Worm (Caenorhabditis elegans) whole organism, L1 larva: Measurements from ENCODE around the gene fbxc-7.

ENCODE experiments used
- C04F5.9 ChIP-seq: sonication (generic microtip); optimal IDR thresholded peaks from 2 replicates; lab custom pipeline; 2016; ENCODE audit warnings: missing genetic modification characterization, missing compliant biosample characterization
- C34B4.2 ChIP-seq: sonication (generic microtip); optimal IDR thresholded peaks from 2 replicates; lab custom pipeline; 2017; ENCODE audit warnings: mild to moderate bottlenecking, missing genetic modification characterization, missing compliant biosample characterization
- Y116A8C.19 ChIP-seq: sonication (generic microtip); optimal IDR thresholded peaks from 2 replicates; lab custom pipeline; 2016; ENCODE audit warnings: missing compliant biosample characterization, missing genetic modification characterization, borderline replicate concordance
- aha-1 ChIP-seq: fragments of 150-350 bp; optimal IDR thresholded peaks from 2 replicates; lab custom pipeline; 2014; ENCODE audit warnings: missing biosample characterization, missing genetic modification characterization
- alr-1 ChIP-seq: fragments of 200-800 bp; sonication (Bioruptor generic); optimal IDR thresholded peaks from 2 replicates; lab custom pipeline; 2018; ENCODE audit warnings: borderline replicate concordance, mild to moderate bottlenecking, missing genetic modification characterization, missing compliant biosample characterization
- ama-1 ChIP-seq: fragments of 150-350 bp; optimal IDR thresholded peaks from 2 replicates; lab custom pipeline; 2014
- ceh-63 ChIP-seq: fragments of 200-800 bp; sonication (Bioruptor generic); optimal IDR thresholded peaks from 2 replicates; lab custom pipeline; 2018; ENCODE audit warnings: mild to moderate bottlenecking, missing genetic modification characterization, missing compliant biosample characterization
- ceh-82 ChIP-seq, 3 experiments: fragments of 150-350 bp in 1 of 3; sonication (generic microtip) in 2 of 3; optimal IDR thresholded peaks; 2 replicates each; lab custom pipeline; 2014 to 2017; ENCODE audit warnings: missing biosample characterization in 3 of 3, missing genetic modification characterization in 3 of 3
- dsc-1 ChIP-seq: sonication (generic microtip); optimal IDR thresholded peaks from 2 replicates; lab custom pipeline; 2016; ENCODE audit warnings: mild to moderate bottlenecking, missing genetic modification characterization, missing compliant biosample characterization
- efl-1 ChIP-seq, 4 experiments: fragments of 150-350 bp; optimal IDR thresholded peaks in 3 of 4; peaks in 1 of 4; 1 replicate in 1 of 4; 2 replicates in 3 of 4; lab custom pipeline; 2014; ENCODE audit warnings: missing biosample characterization in 2 of 4, missing genetic modification characterization in 2 of 4, missing genetic modification reagents in 2 of 4
- efl-3 ChIP-seq: fragments of 200-800 bp; sonication (Bioruptor generic); optimal IDR thresholded peaks from 2 replicates; lab custom pipeline; 2018; ENCODE audit warnings: mild to moderate bottlenecking, missing genetic modification characterization, missing compliant biosample characterization
- elt-2 ChIP-seq: sonication (generic microtip); optimal IDR thresholded peaks from 2 replicates; lab custom pipeline; 2016; ENCODE audit warnings: missing genetic modification characterization, mild to moderate bottlenecking, inconsistent platforms, missing compliant biosample characterization, missing genetic modification reagents
- fkh-8 ChIP-seq: sonication (generic microtip); optimal IDR thresholded peaks from 2 replicates; lab custom pipeline; 2016; ENCODE audit warnings: mild to moderate bottlenecking, missing genetic modification characterization, missing compliant biosample characterization
- hlh-17 ChIP-seq: fragments of 200-800 bp; sonication (Bioruptor generic); optimal IDR thresholded peaks from 2 replicates; lab custom pipeline; 2018; ENCODE audit warnings: missing genetic modification characterization, mild to moderate bottlenecking, missing compliant biosample characterization, moderate library complexity, borderline replicate concordance
- hpl-2 ChIP-seq: fragments of 150-350 bp; optimal IDR thresholded peaks from 2 replicates; lab custom pipeline; 2014; ENCODE audit warnings: missing biosample characterization, missing genetic modification reagents, missing genetic modification characterization
- irx-1 ChIP-seq: sonication (generic microtip); optimal IDR thresholded peaks from 2 replicates; lab custom pipeline; 2016; ENCODE audit warnings: missing genetic modification characterization, missing compliant biosample characterization
- lin-14 ChIP-seq: fragments of 200-800 bp; sonication (Bioruptor generic); optimal IDR thresholded peaks from 2 replicates; lab custom pipeline; 2018; ENCODE audit warnings: mild to moderate bottlenecking, missing genetic modification characterization, moderate library complexity, missing compliant biosample characterization
- lin-35 ChIP-seq, 2 experiments: fragments of 150-350 bp; optimal IDR thresholded peaks; 2 replicates each; lab custom pipeline; 2014; ENCODE audit warnings: missing biosample characterization in 2 of 2, missing genetic modification characterization in 2 of 2, missing genetic modification reagents in 2 of 2
- lsy-2 ChIP-seq, 2 experiments: fragments of 150-350 bp; optimal IDR thresholded peaks; 2 replicates each; lab custom pipeline; 2014; ENCODE audit warnings: missing biosample characterization in 2 of 2, missing genetic modification characterization in 2 of 2
- mep-1 ChIP-seq: fragments of 150-350 bp; optimal IDR thresholded peaks from 2 replicates; lab custom pipeline; 2014; ENCODE audit warnings: missing biosample characterization, missing genetic modification characterization
- nhr-12 ChIP-seq: sonication (generic microtip); optimal IDR thresholded peaks from 2 replicates; lab custom pipeline; 2017; ENCODE audit warnings: missing biosample characterization, missing genetic modification characterization
- nhr-19 ChIP-seq: fragments of 200-800 bp; sonication (Bioruptor generic); conservative IDR thresholded peaks from 2 replicates; pipeline ENCODE4 v1.3.6; 2022; ENCODE audit warnings: missing genetic modification characterization, missing compliant biosample characterization
- nhr-237 ChIP-seq: fragments of 150-350 bp; optimal IDR thresholded peaks from 2 replicates; lab custom pipeline; 2014; ENCODE audit warnings: missing biosample characterization, missing genetic modification characterization
- nhr-28 ChIP-seq: fragments of 150-350 bp; optimal IDR thresholded peaks from 2 replicates; lab custom pipeline; 2014; ENCODE audit warnings: missing biosample characterization, missing genetic modification characterization
- nhr-71 ChIP-seq: sonication (generic microtip); optimal IDR thresholded peaks from 2 replicates; lab custom pipeline; 2016; ENCODE audit warnings: mild to moderate bottlenecking, missing genetic modification characterization, moderate library complexity, missing compliant biosample characterization
- nhr-76 ChIP-seq: sonication (generic microtip); optimal IDR thresholded peaks from 2 replicates; lab custom pipeline; 2017; ENCODE audit warnings: missing biosample characterization, missing genetic modification characterization
- nhr-84 ChIP-seq: sonication (generic microtip); optimal IDR thresholded peaks from 2 replicates; lab custom pipeline; 2017; ENCODE audit warnings: missing biosample characterization, missing genetic modification characterization
- nhr-85 ChIP-seq: sonication (generic microtip); peaks from one replicate; lab custom pipeline; 2016; ENCODE audit warnings: missing genetic modification characterization, inconsistent platforms, missing compliant biosample characterization
- nhr-90 ChIP-seq: sonication (generic microtip); optimal IDR thresholded peaks from 2 replicates; lab custom pipeline; 2016; ENCODE audit warnings: mild to moderate bottlenecking, missing genetic modification characterization, missing compliant biosample characterization; ENCODE audit not compliant: poor library complexity
- snpc-4 ChIP-seq: fragments of 150-350 bp; optimal IDR thresholded peaks from 2 replicates; lab custom pipeline; 2014; ENCODE audit warnings: missing biosample characterization, missing genetic modification characterization
- sox-4 ChIP-seq: sonication (generic microtip); optimal IDR thresholded peaks from 2 replicates; lab custom pipeline; 2016; ENCODE audit warnings: missing genetic modification characterization, missing compliant biosample characterization
- sup-37 ChIP-seq: fragments of 200-800 bp; sonication (Bioruptor generic); optimal IDR thresholded peaks from 2 replicates; lab custom pipeline; 2018; ENCODE audit warnings: mild to moderate bottlenecking, missing genetic modification characterization, missing compliant biosample characterization
- tbx-2 ChIP-seq: sonication (generic microtip); optimal IDR thresholded peaks from 2 replicates; lab custom pipeline; 2016; ENCODE audit warnings: missing genetic modification characterization, missing compliant biosample characterization
- tlp-1 ChIP-seq: fragments of 150-350 bp; optimal IDR thresholded peaks from 2 replicates; lab custom pipeline; 2014; ENCODE audit warnings: missing biosample characterization, missing genetic modification characterization
- unc-30 ChIP-seq: sonication (generic microtip); optimal IDR thresholded peaks from 2 replicates; lab custom pipeline; 2017; ENCODE audit warnings: missing biosample characterization, missing genetic modification characterization
- unc-86 ChIP-seq: sonication (generic microtip); optimal IDR thresholded peaks from 2 replicates; lab custom pipeline; 2016; ENCODE audit warnings: missing genetic modification characterization, missing compliant biosample characterization
- vab-15 ChIP-seq: sonication (generic microtip); optimal IDR thresholded peaks from 2 replicates; lab custom pipeline; 2017; ENCODE audit warnings: missing genotype, mild to moderate bottlenecking, missing genetic modification characterization, missing compliant biosample characterization
- ztf-11 ChIP-seq, 2 experiments: sonication (generic microtip); optimal IDR thresholded peaks; 2 replicates each; lab custom pipeline; 2016 to 2017; ENCODE audit warnings: missing genetic modification characterization in 2 of 2, missing biosample characterization in 1 of 2, missing compliant biosample characterization in 1 of 2
- ztf-4 ChIP-seq: fragments of 150-350 bp; optimal IDR thresholded peaks from 2 replicates; lab custom pipeline; 2014; ENCODE audit warnings: missing biosample characterization, missing genetic modification characterization

fbxc-7 gene

ce11 chrII:950374-950773 is 4.4 kb upstream of the fbxc-7 start (continued):
- peak; percentile 21 for TF ChIP-seq unc-86 (tag; lab: Kevin White, UChicago)
- TF ChIP-seq lin-35 (GFP tag; optimal IDR thresholded peaks at IDR 0.05; lab: Kevin White, UChicago) = peak in 1 of 2 experiments; percentile 2
- no peak for TF ChIP-seq elt-2 (tag; lab: Kevin White, UChicago)
- no peak for TF ChIP-seq nhr-90 (tag; lab: Kevin White, UChicago)
- TF ChIP-seq tbx-2 (tag; lab: Kevin White, UChicago) = no peak
- TF ChIP-seq ama-1 (lab: Kevin White, UChicago) = no peak
- no peak for TF ChIP-seq vab-15 (tag; lab: Kevin White, UChicago)
- TF ChIP-seq nhr-12 (tag; lab: Kevin White, UChicago) = no peak
- no peak for TF ChIP-seq sup-37
- TF ChIP-seq nhr-237 = no peak
- TF ChIP-seq nhr-28 = no peak
- TF ChIP-seq fkh-8 = peak; percentile 52
- TF ChIP-seq C04F5.9 (tag; lab: Kevin White, UChicago) = no peak
- TF ChIP-seq C34B4.2 (tag; lab: Kevin White, UChicago) = no peak
- no peak for TF ChIP-seq nhr-19 (GFP tag; lab: Robert Waterston, UW)
- TF ChIP-seq lin-14 = peak; percentile 56
- no peak for TF ChIP-seq nhr-85
- TF ChIP-seq unc-30 = no peak
- TF ChIP-seq hlh-17 (GFP tag; lab: Kevin White, UChicago) = no peak
- TF ChIP-seq mep-1 (tag; lab: Kevin White, UChicago) = no peak
- TF ChIP-seq aha-1 = no peak
- TF ChIP-seq ztf-11 (tag; optimal IDR thresholded peaks at IDR 0.05; lab: Kevin White, UChicago) = no peak
- no peak for TF ChIP-seq ztf-4 (tag; lab: Kevin White, UChicago)

- TF ChIP-seq ztf-11 (tag; optimal IDR thresholded peaks at IDR 0.05; lab: Kevin White, UChicago) = no peak
- TF ChIP-seq tlp-1 (tag; lab: Kevin White, UChicago) = no peak
- TF ChIP-seq lsy-2 (tag; optimal IDR thresholded peaks at IDR 0.05; lab: Kevin White, UChicago) = no peak
- TF ChIP-seq nhr-12 (tag; lab: Kevin White, UChicago) = no peak
- peak in 1 of 3 experiments; percentile 5 for TF ChIP-seq ceh-82 (tag; optimal IDR thresholded peaks at IDR 0.05; lab: Kevin White, UChicago)
- TF ChIP-seq C04F5.9 (tag; lab: Kevin White, UChicago) = no peak
- TF ChIP-seq ztf-4 (tag; lab: Kevin White, UChicago) = no peak
- TF ChIP-seq unc-86 (tag; lab: Kevin White, UChicago) = no peak
- no peak for TF ChIP-seq alr-1 (tag; lab: Kevin White, UChicago)
- no peak for TF ChIP-seq nhr-84 (tag; lab: Kevin White, UChicago)
- TF ChIP-seq snpc-4 (tag; lab: Kevin White, UChicago) = no peak
- TF ChIP-seq hlh-17 (GFP tag; lab: Kevin White, UChicago) = no peak
- no peak for TF ChIP-seq ama-1 (lab: Kevin White, UChicago)
- TF ChIP-seq hpl-2 = no peak
- TF ChIP-seq ceh-63 (GFP tag; lab: Kevin White, UChicago) = no peak
- TF ChIP-seq nhr-19 (GFP tag; lab: Robert Waterston, UW) = no peak
- TF ChIP-seq nhr-28 = no peak
- no peak for TF ChIP-seq nhr-90 (tag; lab: Kevin White, UChicago)
- TF ChIP-seq dsc-1 (tag; lab: Kevin White, UChicago) = no peak
- TF ChIP-seq efl-3 (GFP tag; lab: Kevin White, UChicago) = no peak
- TF ChIP-seq nhr-71 (tag; lab: Kevin White, UChicago) = no peak
- TF ChIP-seq irx-1 (tag; lab: Kevin White, UChicago) = no peak
- TF ChIP-seq nhr-76 (tag; lab: Kevin White, UChicago) = no peak
- no peak for TF ChIP-seq sox-4
- peak; percentile 31 for TF ChIP-seq lin-14
- TF ChIP-seq efl-1 (optimal IDR thresholded peaks at IDR 0.05; lab: Kevin White, UChicago) = no peak
- TF ChIP-seq efl-1 (GFP tag; optimal IDR thresholded peaks at IDR 0.05 in 1 of 2; lab: Kevin White, UChicago) = peak in 1 of 2 experiments; percentile 59
- peak; percentile 9 for TF ChIP-seq fkh-8
- TF ChIP-seq elt-2 (tag; lab: Kevin White, UChicago) = no peak
- no peak for TF ChIP-seq Y116A8C.19 (tag; lab: Kevin White, UChicago)
- TF ChIP-seq vab-15 (tag; lab: Kevin White, UChicago) = no peak
Observed at ce11 chrII:953052-953451, 1.7 kb upstream of the fbxc-7 start.
